Fruit fly (Drosophila melanogaster): Measurements from ENCODE around the gene PNUTS.

PNUTS gene

DNA sequence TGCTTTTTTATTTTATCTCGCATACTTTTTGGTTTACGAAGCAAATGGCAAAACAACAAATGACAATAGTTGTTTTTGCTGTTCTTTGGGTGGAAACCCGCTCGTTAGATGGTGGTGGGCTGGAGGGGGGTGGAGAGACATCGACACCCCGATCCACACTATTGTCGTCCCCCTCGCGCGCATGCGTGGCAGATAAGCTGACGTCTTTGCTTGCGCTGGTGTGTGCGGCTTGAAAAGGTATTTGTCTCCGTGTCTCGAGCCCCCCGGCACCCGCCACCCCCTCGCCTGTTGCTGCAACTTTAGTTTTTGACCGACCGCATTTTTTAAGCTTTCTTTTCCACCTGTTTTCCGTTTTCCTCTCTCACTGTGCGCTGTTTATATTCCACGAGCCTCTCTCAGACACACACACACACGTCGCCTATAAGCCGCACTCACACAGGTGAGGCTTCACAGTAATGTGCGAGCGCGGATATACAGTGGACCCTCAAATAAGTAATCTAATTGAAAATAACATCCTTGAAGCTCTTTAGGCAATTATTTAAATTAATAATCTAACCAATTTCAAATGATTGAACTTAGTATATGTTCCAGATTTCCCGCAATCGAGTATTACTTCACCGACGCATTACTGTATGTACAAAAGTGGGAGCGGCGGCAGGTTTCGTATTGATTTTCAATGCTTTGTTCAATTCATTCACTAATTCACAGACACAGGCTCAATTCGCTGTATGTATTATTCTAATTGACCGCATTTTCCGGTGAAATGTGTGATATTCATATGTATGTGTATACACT is 3.1 kb upstream of the PNUTS start (continued):
- peak; percentile 95 for TF ChIP-seq sob (GFP tag; IDR thresholded peaks at IDR 0.05)
- peak; percentile 94 for TF ChIP-seq Sox102F (GFP tag; optimal IDR thresholded peaks at IDR 0.05)
- TF ChIP-seq CG8290 (GFP tag; optimal IDR thresholded peaks at IDR 0.05) = peak; percentile 88
- TF ChIP-seq CG8290 (tag; optimal IDR thresholded peaks at IDR 0.05) = peak; percentile 26 to 98
- no peak for TF ChIP-seq vnd (GFP tag; IDR thresholded peaks at IDR 0.05; ENCODE audit: partially characterized antibody)
- peak; percentile 85 for TF ChIP-seq CG10543 (GFP tag; optimal IDR thresholded peaks at IDR 0.05)
- TF ChIP-seq Vsx1 (GFP tag; optimal IDR thresholded peaks at IDR 0.05) = peak; percentile 46
- TF ChIP-seq nmo (GFP tag; optimal IDR thresholded peaks at IDR 0.05) = peak; percentile 91
- TF ChIP-seq Ets97D (GFP tag; optimal IDR thresholded peaks at IDR 0.05) = peak; percentile 69
- no peak for TF ChIP-seq Dp (GFP tag; optimal IDR thresholded peaks at IDR 0.05)
- peak; percentile 95 for TF ChIP-seq Mrtf (GFP tag; IDR thresholded peaks at IDR 0.05)
- peak; percentile 79 for TF ChIP-seq CG2202 (tag; optimal IDR thresholded peaks at IDR 0.05)
- peak; percentile 66; the same call in 1 of the 2 replicates for TF ChIP-seq dan (GFP tag; IDR thresholded peaks at IDR 0.05)
- TF ChIP-seq CG3281 (GFP tag; optimal IDR thresholded peaks at IDR 0.05) = peak; percentile 89
- TF ChIP-seq nom (GFP tag; optimal IDR thresholded peaks at IDR 0.05) = peak; percentile 62
- TF ChIP-seq Ada2b (GFP tag; IDR thresholded peaks at IDR 0.05) = peak; percentile 93
- peak; percentile 90 for TF ChIP-seq jumu (GFP tag; optimal IDR thresholded peaks at IDR 0.05)
- no peak for TF ChIP-seq CG7745 (tag; optimal IDR thresholded peaks at IDR 0.05)
- peak; percentile 95 for TF ChIP-seq tgo (GFP tag; IDR thresholded peaks at IDR 0.05)
- TF ChIP-seq CG14965 (GFP tag; optimal IDR thresholded peaks at IDR 0.05; ENCODE audit: borderline replicate concordance) = no peak
- peak; percentile 50 for TF ChIP-seq CG4617 (GFP tag; optimal IDR thresholded peaks at IDR 0.05; ENCODE audit: borderline replicate concordance)
- peak; percentile 72 for TF ChIP-seq Atf3 (GFP tag; optimal IDR thresholded peaks at IDR 0.05)
- TF ChIP-seq CG14441 (GFP tag; IDR thresholded peaks at IDR 0.05) = peak; percentile 97
- peak; percentile 85 for TF ChIP-seq CG34376 (GFP tag; optimal IDR thresholded peaks at IDR 0.05)
- peak; percentile 90 for TF ChIP-seq CG31224 (GFP tag; IDR thresholded peaks at IDR 0.05)
- peak; percentile 82 for TF ChIP-seq her (GFP tag; optimal IDR thresholded peaks at IDR 0.05)
- TF ChIP-seq Abd-B (GFP tag; optimal IDR thresholded peaks at IDR 0.05) = peak; percentile 91
- TF ChIP-seq zen2 (GFP tag; IDR thresholded peaks at IDR 0.05; ENCODE audit: partially characterized antibody) = no peak
- peak; percentile 92 for TF ChIP-seq CG32767 (GFP tag; IDR thresholded peaks at IDR 0.05)
- peak; percentile 52 for TF ChIP-seq CG8359 (GFP tag; optimal IDR thresholded peaks at IDR 0.05; ENCODE audit: borderline replicate concordance)
- TF ChIP-seq MTF-1 (GFP tag; optimal IDR thresholded peaks at IDR 0.05; ENCODE audit: borderline replicate concordance) = peak; percentile 85
- TF ChIP-seq PHDP (tag; optimal IDR thresholded peaks at IDR 0.05) = peak; percentile 94
- peak; percentile 82 for TF ChIP-seq CG5180 (GFP tag; optimal IDR thresholded peaks at IDR 0.05)
- TF ChIP-seq CG3163 (GFP tag; optimal IDR thresholded peaks at IDR 0.05) = peak; percentile 73
- peak; percentile 75 for TF ChIP-seq NC2β (GFP tag; optimal IDR thresholded peaks at IDR 0.05)
- TF ChIP-seq mam (GFP tag; optimal IDR thresholded peaks at IDR 0.05) = peak; percentile 95
- peak; percentile 89 for TF ChIP-seq CG15514 (GFP tag; optimal IDR thresholded peaks at IDR 0.05)
- no peak for TF ChIP-seq prd (optimal IDR thresholded peaks at IDR 0.05)
- peak; percentile 97 for TF ChIP-seq prd (GFP tag; IDR thresholded peaks at IDR 0.05)
- peak; percentile 84 for TF ChIP-seq CG7987 (GFP tag; optimal IDR thresholded peaks at IDR 0.05)
- peak; percentile 84 for TF ChIP-seq wor (GFP tag; IDR thresholded peaks at IDR 0.05)
- TF ChIP-seq Ssrp (tag; optimal IDR thresholded peaks at IDR 0.05) = peak; percentile 90
- TF ChIP-seq pzg (GFP tag; optimal IDR thresholded peaks at IDR 0.05) = peak; percentile 14
- peak; percentile 90 for TF ChIP-seq CG7556 (GFP tag; optimal IDR thresholded peaks at IDR 0.05)
- peak; percentile 84 for TF ChIP-seq kah (GFP tag; optimal IDR thresholded peaks at IDR 0.05)
- peak; percentile 95 for TF ChIP-seq CG17328 (GFP tag; IDR thresholded peaks at IDR 0.05)
- peak; percentile 94 for TF ChIP-seq CoRest (tag; optimal IDR thresholded peaks at IDR 0.05)
- peak; percentile 81 for TF ChIP-seq CG31365 (tag; optimal IDR thresholded peaks at IDR 0.05)

Data from whole organism, embryonic.